Worm (Caenorhabditis elegans): Measurements from ENCODE around the gene fbxa-5.

DNA sequence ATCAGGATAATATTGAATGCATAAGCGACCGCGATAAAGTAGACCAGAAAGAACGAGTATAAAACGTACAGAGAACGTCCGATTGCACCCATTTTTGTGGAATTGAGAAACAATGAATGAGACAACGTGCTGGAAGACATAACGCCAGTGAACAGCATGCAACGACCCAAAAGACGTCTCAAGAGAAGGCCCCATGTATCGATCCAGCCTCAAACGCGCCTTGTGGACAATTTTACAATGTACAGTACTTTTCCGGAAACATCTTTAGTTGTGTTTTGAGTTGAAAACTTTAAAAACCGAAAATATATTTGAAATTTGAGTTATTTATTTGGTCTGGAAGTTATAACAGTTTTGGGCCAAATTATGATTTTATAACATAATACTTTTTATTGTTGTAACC, 10.6 kb upstream of the fbxa-5 start, which contains the start of gene Y82E9BL.3:
- TF ChIP-seq nhr-237 (tag; optimal IDR thresholded peaks at IDR 0.05): no peak
- no peak for TF ChIP-seq madf-9 (GFP tag; conservative IDR thresholded peaks at IDR 0.05)
- TF ChIP-seq jun-1 (tag; optimal IDR thresholded peaks at IDR 0.05): no peak
- TF ChIP-seq lsy-2 (tag; optimal IDR thresholded peaks at IDR 0.05): no peak
- TF ChIP-seq lir-3 (tag; optimal IDR thresholded peaks at IDR 0.05): no peak
- no peak for TF ChIP-seq hmg-1.1 (GFP tag; IDR thresholded peaks at IDR 0.05)
- TF ChIP-seq pqm-1 (tag; optimal IDR thresholded peaks at IDR 0.05): no peak
- no peak for TF ChIP-seq fkh-10 (GFP tag; optimal IDR thresholded peaks at IDR 0.05)
- TF ChIP-seq dmd-9 (GFP tag; IDR thresholded peaks at IDR 0.05): no peak
- TF ChIP-seq nhr-48 (tag; optimal IDR thresholded peaks at IDR 0.05): no peak
- no peak for TF ChIP-seq F44E2.7 (GFP tag; IDR thresholded peaks at IDR 0.05)
- no peak for TF ChIP-seq spr-1 (tag; optimal IDR thresholded peaks at IDR 0.05)

Measured in whole organism, L4 larva.